Fruit fly (Drosophila melanogaster) whole organism, prepupa: ENCODE results near the gene CG15771.

ENCODE experiments used
- Blimp-1 ChIP-seq: fragments of 200-800 bp; sonication (Bioruptor generic); optimal IDR thresholded peaks from 3 replicates; lab custom pipeline; 2017; ENCODE audit warnings: missing biosample characterization, missing genetic modification characterization, mild to moderate bottlenecking, moderate library complexity, missing genetic modification reagents
- CG10631 ChIP-seq: fragments of 200-800 bp; sonication (Bioruptor generic); optimal IDR thresholded peaks from 2 replicates; lab custom pipeline; 2016; ENCODE audit warnings: missing biosample characterization, missing genetic modification characterization
- CG10669 ChIP-seq: fragments of 200-800 bp; sonication (Bioruptor generic); optimal IDR thresholded peaks from 3 replicates; lab custom pipeline; 2018; ENCODE audit warnings: missing biosample characterization, mild to moderate bottlenecking, missing genetic modification characterization, moderate library complexity
- CG11762 ChIP-seq: fragments of 200-800 bp; sonication (Bioruptor generic); optimal IDR thresholded peaks from 3 replicates; lab custom pipeline; 2016; ENCODE audit warnings: missing biosample characterization, missing genetic modification characterization; ENCODE audit not compliant: insufficient read depth
- CG11902 ChIP-seq: fragments of 200-800 bp; sonication (Bioruptor generic); optimal IDR thresholded peaks from 3 replicates; lab custom pipeline; 2016; ENCODE audit warnings: missing biosample characterization, missing genetic modification characterization
- CG1621 ChIP-seq: fragments of 200-800 bp; sonication (Bioruptor generic); optimal IDR thresholded peaks from 3 replicates; lab custom pipeline; 2018; ENCODE audit warnings: missing biosample characterization, mild to moderate bottlenecking, missing genetic modification characterization
- CG3032 ChIP-seq: fragments of 200-800 bp; optimal IDR thresholded peaks from 2 replicates; lab custom pipeline; 2019; ENCODE audit warnings: missing biosample characterization, mild to moderate bottlenecking, missing genetic modification characterization, moderate library complexity
- CG31627 ChIP-seq: fragments of 200-800 bp; sonication (Bioruptor generic); optimal IDR thresholded peaks from 3 replicates; lab custom pipeline; 2016; ENCODE audit warnings: missing biosample characterization, missing genetic modification characterization
- CG32006 ChIP-seq: fragments of 200-800 bp; sonication (Bioruptor generic); optimal IDR thresholded peaks from 3 replicates; lab custom pipeline; 2017; ENCODE audit warnings: missing biosample characterization, mild to moderate bottlenecking, missing genetic modification characterization
- CG34406 ChIP-seq: fragments of 200-800 bp; sonication (Bioruptor generic); optimal IDR thresholded peaks from 3 replicates; lab custom pipeline; 2016; ENCODE audit warnings: missing biosample characterization, missing genetic modification characterization
- CG3919 ChIP-seq: fragments of 200-800 bp; sonication (Bioruptor generic); optimal IDR thresholded peaks from 3 replicates; lab custom pipeline; 2016; ENCODE audit warnings: missing biosample characterization, missing genetic modification characterization
- CG4318 ChIP-seq: fragments of 200-800 bp; sonication (Bioruptor generic); optimal IDR thresholded peaks from 3 replicates; lab custom pipeline; 2017; ENCODE audit warnings: missing biosample characterization, mild to moderate bottlenecking, missing genetic modification characterization
- CG6792 ChIP-seq: fragments of 200-800 bp; sonication (Bioruptor generic); optimal IDR thresholded peaks from 3 replicates; lab custom pipeline; 2016; ENCODE audit warnings: missing biosample characterization, missing genetic modification characterization
- CG7368 ChIP-seq: fragments of 200-800 bp; sonication (Bioruptor generic); optimal IDR thresholded peaks from 3 replicates; lab custom pipeline; 2016; ENCODE audit warnings: missing biosample characterization, missing genetic modification characterization
- CG8632 ChIP-seq: fragments of 200-800 bp; sonication (Bioruptor generic); optimal IDR thresholded peaks from 3 replicates; lab custom pipeline; 2016; ENCODE audit warnings: missing biosample characterization, missing genetic modification characterization
- Eip75B ChIP-seq: fragments of 200-800 bp; sonication (Bioruptor generic); optimal IDR thresholded peaks from 3 replicates; lab custom pipeline; 2016; ENCODE audit warnings: missing biosample characterization, missing genetic modification characterization
- Eip78C ChIP-seq: fragments of 200-800 bp; sonication (Bioruptor generic); peaks from one replicate; lab custom pipeline; 2016; ENCODE audit warnings: missing biosample characterization, missing genetic modification characterization
- Ets21C ChIP-seq: fragments of 200-800 bp; sonication (Bioruptor generic); optimal IDR thresholded peaks from 3 replicates; lab custom pipeline; 2016; ENCODE audit warnings: missing biosample characterization, missing genetic modification characterization
- Gug ChIP-seq: fragments of 200-800 bp; sonication (Bioruptor generic); IDR thresholded peaks from 2 replicates; pipeline ENCODE4 v1.3.6; 2022; ENCODE audit warnings: missing biosample characterization, missing genetic modification characterization
- OdsH ChIP-seq: fragments of 200-800 bp; sonication (Bioruptor generic); optimal IDR thresholded peaks from 3 replicates; lab custom pipeline; 2016; ENCODE audit warnings: missing biosample characterization, missing genetic modification characterization
- achi ChIP-seq: fragments of 200-800 bp; sonication (Bioruptor generic); optimal IDR thresholded peaks from 3 replicates; lab custom pipeline; 2016; ENCODE audit warnings: missing biosample characterization, missing genetic modification characterization
- acj6 ChIP-seq: fragments of 200-800 bp; sonication (Bioruptor generic); optimal IDR thresholded peaks from 3 replicates; lab custom pipeline; 2016; ENCODE audit warnings: missing biosample characterization, missing genetic modification characterization
- cyc ChIP-seq: fragments of 200-800 bp; sonication (Bioruptor generic); optimal IDR thresholded peaks from 3 replicates; lab custom pipeline; 2016; ENCODE audit warnings: missing biosample characterization, missing genetic modification characterization
- esn ChIP-seq: fragments of 200-800 bp; sonication (Bioruptor generic); optimal IDR thresholded peaks from 2 replicates; lab custom pipeline; 2016; ENCODE audit warnings: missing biosample characterization, mild to moderate bottlenecking, missing genetic modification characterization, moderate library complexity
- lz ChIP-seq: fragments of 200-800 bp; sonication (Bioruptor generic); optimal IDR thresholded peaks from 3 replicates; lab custom pipeline; 2016; ENCODE audit warnings: missing biosample characterization, missing genetic modification characterization
- pdm3 ChIP-seq: fragments of 200-800 bp; sonication (Bioruptor generic); optimal IDR thresholded peaks from 3 replicates; lab custom pipeline; 2016; ENCODE audit warnings: missing biosample characterization, missing genetic modification characterization
- salr ChIP-seq, 2 experiments: fragments of 200-800 bp; sonication (Bioruptor generic); optimal IDR thresholded peaks; 3 replicates each; lab custom pipeline; 2016 to 2018; ENCODE audit warnings: missing biosample characterization in 2 of 2, missing genetic modification characterization in 2 of 2, mild to moderate bottlenecking in 1 of 2
- ss ChIP-seq, 2 experiments: fragments of 200-800 bp; sonication (Bioruptor generic); optimal IDR thresholded peaks; 2 replicates in 1 of 2; 3 replicates in 1 of 2; lab custom pipeline; 2017 to 2018; ENCODE audit warnings: mild to moderate bottlenecking in 2 of 2, missing biosample characterization in 2 of 2, missing genetic modification characterization in 2 of 2, moderate library complexity in 1 of 2
- svp ChIP-seq: fragments of 200-800 bp; sonication (Bioruptor generic); peaks from one replicate; lab custom pipeline; 2016; ENCODE audit warnings: missing biosample characterization, missing genetic modification characterization
- topi ChIP-seq: fragments of 200-800 bp; sonication (Bioruptor generic); optimal IDR thresholded peaks from 3 replicates; lab custom pipeline; 2016; ENCODE audit warnings: missing biosample characterization, missing genetic modification characterization

CG15771 gene

DNA sequence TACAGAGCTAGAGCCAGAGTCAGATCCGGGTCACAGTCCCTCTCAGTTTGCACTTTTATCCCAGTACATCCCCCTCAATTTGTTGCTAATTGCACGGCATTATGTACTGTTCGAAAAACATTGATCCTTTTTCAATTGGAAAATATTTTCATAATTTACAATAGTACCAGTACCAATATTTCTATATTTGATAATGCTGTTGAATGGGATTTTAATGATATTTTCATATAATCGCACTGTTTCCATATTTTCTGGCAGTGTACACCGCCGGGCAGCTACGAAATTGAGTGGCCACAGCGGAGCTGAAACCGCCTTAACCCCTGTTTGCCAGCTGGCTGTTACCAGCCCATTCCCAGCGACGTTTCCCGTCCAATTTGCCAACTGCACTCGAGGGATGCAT, 45.3 kb downstream of the CG15771 start:
- TF ChIP-seq svp (GFP tag; lab: Kevin White, UChicago) = peak; percentile 66
- no peak for TF ChIP-seq salr (GFP tag; optimal IDR thresholded peaks at IDR 0.05; lab: Kevin White, UChicago)
- no peak for TF ChIP-seq cyc (GFP tag; lab: Kevin White, UChicago)
- TF ChIP-seq CG3919 (GFP tag; lab: Kevin White, UChicago) = no peak
- peak; percentile 52 for TF ChIP-seq Eip78C (GFP tag; lab: Kevin White, UChicago)
- TF ChIP-seq CG10669 (GFP tag; lab: Kevin White, UChicago) = peak; percentile 2

DNA sequence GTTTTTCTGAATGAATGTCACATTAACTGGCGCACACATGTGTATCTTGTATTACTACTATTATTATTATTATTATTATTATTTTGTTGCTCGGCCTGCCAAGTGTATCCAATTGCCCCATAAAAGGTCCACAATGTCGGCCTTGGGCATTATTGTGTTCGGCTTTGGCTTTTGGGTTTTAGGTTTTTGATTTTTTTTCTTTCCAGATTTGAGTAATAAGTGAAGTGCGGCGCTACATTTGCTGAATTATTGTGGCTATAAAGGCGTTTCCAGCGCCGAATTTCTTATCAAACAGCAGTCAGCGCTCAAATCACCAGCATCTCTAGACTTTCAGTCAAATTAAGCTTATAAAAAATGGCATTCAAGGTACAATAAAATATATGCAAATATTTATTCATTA, 49.0 kb downstream of the CG15771 start, which contains the start of gene Cpr5C:
TSS of gene Cpr5C (plus strand) at position 301 of the 400 bp plus-strand sequence.
- TF ChIP-seq CG6792 (GFP tag; lab: Kevin White, UChicago) (no peak), CG8632 (GFP tag; lab: Kevin White, UChicago) (no peak), svp (GFP tag; lab: Kevin White, UChicago) (no peak), cyc (GFP tag; lab: Kevin White, UChicago) (no peak), CG7368 (GFP tag; lab: Kevin White, UChicago) (no peak), CG34406 (GFP tag; lab: Kevin White, UChicago) (no peak), CG3032 (tag; lab: Kevin White, UChicago) (no peak), lz (no peak), Gug (GFP tag; lab: Robert Waterston, UW) (no peak), esn (no peak), Ets21C (GFP tag; lab: Kevin White, UChicago) (no peak), CG11762 (no peak)

dm6 chrX:5808654-5809053, 53.3 kb downstream of the CG15771 start, which contains the start of gene Prosbeta2R1:
Gene Prosbeta2R1, plus strand, starts transcription at chrX:5808954.
- TF ChIP-seq acj6 = no peak
- TF ChIP-seq topi (GFP tag; lab: Kevin White, UChicago) = no peak
- TF ChIP-seq ss (GFP tag; optimal IDR thresholded peaks at IDR 0.05; lab: Kevin White, UChicago) = no peak
- no peak for TF ChIP-seq Eip75B (GFP tag; lab: Kevin White, UChicago)
- TF ChIP-seq Eip78C (GFP tag; lab: Kevin White, UChicago) = no peak
- TF ChIP-seq CG31627 = no peak
- no peak for TF ChIP-seq Ets21C (GFP tag; lab: Kevin White, UChicago)
- no peak for TF ChIP-seq CG32006 (GFP tag; lab: Kevin White, UChicago)
- no peak for TF ChIP-seq CG7368 (GFP tag; lab: Kevin White, UChicago)
- no peak for TF ChIP-seq achi (GFP tag; lab: Kevin White, UChicago)
- TF ChIP-seq CG11902 (GFP tag; lab: Kevin White, UChicago) = no peak
- no peak for TF ChIP-seq CG10631 (GFP tag; lab: Kevin White, UChicago)
- TF ChIP-seq OdsH (GFP tag; lab: Kevin White, UChicago) = no peak
- no peak for TF ChIP-seq CG1621
- TF ChIP-seq pdm3 (GFP tag; lab: Kevin White, UChicago) = no peak
- no peak for TF ChIP-seq Blimp-1 (GFP tag; lab: Kevin White, UChicago)
- TF ChIP-seq cyc (GFP tag; lab: Kevin White, UChicago) = no peak
- TF ChIP-seq CG4318 (GFP tag; lab: Kevin White, UChicago) = no peak
